Fruit fly (Drosophila melanogaster): ENCODE results near the gene Nfs1.
A peak's percentile ranks its signal among the peaks of the same experiment; 100 is the strongest.

The Nfs1 gene

dm6 chr2L:12010877-12011666, 11.6 kb downstream of the Nfs1 start (continued):
- no peak for TF ChIP-seq Dip2 (GFP tag; IDR thresholded peaks at IDR 0.05)
- TF ChIP-seq CG32532 (GFP tag; IDR thresholded peaks at IDR 0.05): no peak
- no peak for TF ChIP-seq sob (GFP tag; IDR thresholded peaks at IDR 0.05)
- peak; percentile 66 for TF ChIP-seq CG7786 (GFP tag; optimal IDR thresholded peaks at IDR 0.05)
- TF ChIP-seq CG15011 (GFP tag; optimal IDR thresholded peaks at IDR 0.05): peak; percentile 91
- TF ChIP-seq CG7928 (GFP tag; optimal IDR thresholded peaks at IDR 0.05): peak; percentile 73
- TF ChIP-seq fru (optimal IDR thresholded peaks at IDR 0.05): no peak
- no peak for TF ChIP-seq CG17912 (GFP tag; optimal IDR thresholded peaks at IDR 0.05)
- TF ChIP-seq scrt (GFP tag; optimal IDR thresholded peaks at IDR 0.05): no peak
- peak; percentile 91 for TF ChIP-seq CG12299 (tag; optimal IDR thresholded peaks at IDR 0.05)
- peak; percentile 93 for TF ChIP-seq unpg (GFP tag; optimal IDR thresholded peaks at IDR 0.05)
- TF ChIP-seq CG12236 (GFP tag; optimal IDR thresholded peaks at IDR 0.05): peak; percentile 58
- TF ChIP-seq ap (GFP tag; IDR thresholded peaks at IDR 0.05): no peak
- TF ChIP-seq ato (GFP tag; IDR thresholded peaks at IDR 0.05; ENCODE audit: partially characterized antibody): no peak
- TF ChIP-seq CG9609 (GFP tag; optimal IDR thresholded peaks at IDR 0.05): peak; percentile 62
- peak; percentile 53 for TF ChIP-seq Atf3 (GFP tag; optimal IDR thresholded peaks at IDR 0.05)
- TF ChIP-seq ewg (GFP tag; optimal IDR thresholded peaks at IDR 0.05): peak; percentile 80
- peak; percentile 85 for TF ChIP-seq CG12155 (GFP tag; optimal IDR thresholded peaks at IDR 0.05)
- TF ChIP-seq eve (GFP tag; optimal IDR thresholded peaks at IDR 0.05): no peak
- TF ChIP-seq CG10366 (GFP tag; IDR thresholded peaks at IDR 0.05): no peak
- no peak for TF ChIP-seq CG5953 (GFP tag; IDR thresholded peaks at IDR 0.05)
- TF ChIP-seq Atf-2 (GFP tag; optimal IDR thresholded peaks at IDR 0.05): peak; percentile 47
- TF ChIP-seq CG17328 (GFP tag; IDR thresholded peaks at IDR 0.05): no peak
- TF ChIP-seq ATbp (GFP tag; optimal IDR thresholded peaks at IDR 0.05): peak; percentile 89
- TF ChIP-seq jumu (GFP tag; optimal IDR thresholded peaks at IDR 0.05): peak; percentile 47
- no peak for TF ChIP-seq CG6689 (GFP tag; IDR thresholded peaks at IDR 0.05)
- no peak for TF ChIP-seq CG7963 (GFP tag; IDR thresholded peaks at IDR 0.05; ENCODE audit: partially characterized antibody)
- no peak for TF ChIP-seq Ravus (GFP tag; IDR thresholded peaks at IDR 0.05)
- TF ChIP-seq NC2β (GFP tag; optimal IDR thresholded peaks at IDR 0.05): peak; percentile 49
- peak; percentile 36 for TF ChIP-seq fd102C (GFP tag; optimal IDR thresholded peaks at IDR 0.05)
- peak; percentile 51 for TF ChIP-seq CG4854 (GFP tag; optimal IDR thresholded peaks at IDR 0.05)
- no peak for TF ChIP-seq CG3726 (GFP tag; IDR thresholded peaks at IDR 0.05)
- TF ChIP-seq trem (tag; optimal IDR thresholded peaks at IDR 0.05): peak; percentile 80
- peak; percentile 81 for TF ChIP-seq Spps (tag; optimal IDR thresholded peaks at IDR 0.05)
- TF ChIP-seq CG7357 (GFP tag; IDR thresholded peaks at IDR 0.05): peak; percentile 87
- TF ChIP-seq jigr1 (GFP tag; IDR thresholded peaks at IDR 0.05): no peak
- TF ChIP-seq Nf-YC (tag; optimal IDR thresholded peaks at IDR 0.05): peak; percentile 78
- no peak for TF ChIP-seq Atf6 (GFP tag; IDR thresholded peaks at IDR 0.05)
- TF ChIP-seq al (GFP tag; IDR thresholded peaks at IDR 0.05): no peak
- TF ChIP-seq CG11093 (GFP tag; IDR thresholded peaks at IDR 0.05): peak; percentile 90
- no peak for TF ChIP-seq Drgx (GFP tag; IDR thresholded peaks at IDR 0.05)
- TF ChIP-seq Hsf (GFP tag; optimal IDR thresholded peaks at IDR 0.05): peak; percentile 86
- no peak for TF ChIP-seq luna (GFP tag; optimal IDR thresholded peaks at IDR 0.05)
- no peak for TF ChIP-seq bowl (GFP tag; IDR thresholded peaks at IDR 0.05)
- TF ChIP-seq CG31388 (GFP tag; optimal IDR thresholded peaks at IDR 0.05): peak; percentile 43
- TF ChIP-seq D (optimal IDR thresholded peaks at IDR 0.05): no peak
- TF ChIP-seq D (GFP tag; optimal IDR thresholded peaks at IDR 0.05): peak; percentile 78
- peak; percentile 93 for TF ChIP-seq Dek (tag; optimal IDR thresholded peaks at IDR 0.05)
- TF ChIP-seq CG34422 (GFP tag; IDR thresholded peaks at IDR 0.05): no peak
- TF ChIP-seq mld (GFP tag; IDR thresholded peaks at IDR 0.05; ENCODE audit: partially characterized antibody): no peak
- no peak for TF ChIP-seq CG13287 (GFP tag; IDR thresholded peaks at IDR 0.05; ENCODE audit: partially characterized antibody)

Data from whole organism, embryonic.